Worm (Caenorhabditis elegans) whole organism, midembryonic: ENCODE data around the gene picc-1.
"Not testable (repeated sequence)": the region's sequence is repeated elsewhere in the genome, so short reads cannot be mapped to it uniquely, and the experiment has no call there.

Source experiments
- cog-1 ChIP-seq: sonication (generic microtip); optimal IDR thresholded peaks from 2 replicates; lab custom pipeline; 2016; ENCODE audit warnings: missing genetic modification characterization, missing compliant biosample characterization
- flt-1 ChIP-seq: fragments of 200-800 bp; sonication (Bioruptor generic); IDR thresholded peaks from 2 replicates; pipeline ENCODE4 v1.3.6; 2022; ENCODE audit warnings: missing genetic modification characterization, missing compliant biosample characterization
- klf-2 ChIP-seq: fragments of 200-800 bp; sonication (Bioruptor generic); conservative IDR thresholded peaks from 2 replicates; pipeline ENCODE4 v1.3.6; 2022; ENCODE audit warnings: missing genetic modification reagents, missing genetic modification characterization, missing compliant biosample characterization
- med-1 ChIP-seq: sonication (generic microtip); optimal IDR thresholded peaks from 2 replicates; lab custom pipeline; 2017; ENCODE audit warnings: missing genetic modification characterization, mild to moderate bottlenecking, missing compliant biosample characterization, antibody characterized with exemption, missing genetic modification reagents; ENCODE audit not compliant: insufficient read depth
- ref-1 ChIP-seq: fragments of 200-800 bp; sonication (Bioruptor generic); conservative IDR thresholded peaks from 2 replicates; pipeline ENCODE4 v1.3.6; 2022; ENCODE audit warnings: missing genetic modification reagents, missing genetic modification characterization, missing compliant biosample characterization

DNA sequence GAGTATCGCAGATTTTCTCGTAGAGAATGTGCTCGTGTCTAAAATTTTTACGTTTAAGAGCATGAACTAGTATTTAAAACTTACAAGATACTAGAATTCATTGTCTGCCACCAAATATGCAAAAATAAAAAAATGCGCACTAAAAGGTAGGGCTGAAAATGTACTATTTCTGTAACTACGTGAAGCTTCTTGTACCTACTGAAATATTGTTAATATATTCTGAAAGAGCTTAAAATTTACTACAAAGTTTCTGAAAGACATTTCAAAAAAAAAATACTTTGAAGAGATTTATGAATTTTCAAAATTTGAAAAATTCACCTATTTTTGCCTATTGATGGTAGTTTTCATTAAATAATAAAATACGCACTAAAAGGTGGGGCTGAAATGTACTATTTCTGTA lies 51.2 kb downstream of the picc-1 start, which contains the start of gene fbxa-214:
- not testable (repeated sequence) for TF ChIP-seq cog-1; klf-2 (GFP tag; lab: Robert Waterston, UW); med-1 (GFP tag; lab: Kevin White, UChicago); flt-1 (GFP tag; lab: Robert Waterston, UW); ref-1 (GFP tag; lab: Robert Waterston, UW)
